Worm (Caenorhabditis elegans): ENCODE results near the gene sdz-1.

ce11 chrIII:8700289-8700957 is at the start of gene sdz-1, which contains the start of gene vps-33.1:
- TF ChIP-seq nhr-77 (tag; optimal IDR thresholded peaks at IDR 0.05) (no peak), lir-3 (tag; optimal IDR thresholded peaks at IDR 0.05) (no peak)
